Worm (Caenorhabditis elegans) whole organism, L1 larva: ENCODE data around the gene mlt-3.

ENCODE experiments used
- ama-1 ChIP-seq: fragments of 150-350 bp; optimal IDR thresholded peaks from 2 replicates; lab custom pipeline; 2014
- blmp-1 ChIP-seq: fragments of 150-350 bp; optimal IDR thresholded peaks from 2 replicates; lab custom pipeline; 2014; ENCODE audit warnings: missing biosample characterization, missing genetic modification characterization
- hlh-4 ChIP-seq: sonication (generic microtip); optimal IDR thresholded peaks from 2 replicates; lab custom pipeline; 2016; ENCODE audit warnings: mild to moderate bottlenecking, missing genetic modification characterization, missing compliant biosample characterization
- lin-15B ChIP-seq: fragments of 150-350 bp; sonication (generic microtip); optimal IDR thresholded peaks from 3 replicates; lab custom pipeline; 2014; ENCODE audit warnings: missing biosample characterization, missing genetic modification characterization
- nhr-76 ChIP-seq: sonication (generic microtip); optimal IDR thresholded peaks from 2 replicates; lab custom pipeline; 2017; ENCODE audit warnings: missing biosample characterization, missing genetic modification characterization
- snpc-4 ChIP-seq: fragments of 150-350 bp; optimal IDR thresholded peaks from 2 replicates; lab custom pipeline; 2014; ENCODE audit warnings: missing biosample characterization, missing genetic modification characterization
- swsn-7 ChIP-seq: sonication (generic microtip); optimal IDR thresholded peaks from 2 replicates; lab custom pipeline; 2016; ENCODE audit warnings: missing genetic modification characterization, missing compliant biosample characterization
- unc-62 ChIP-seq: fragments of 150-350 bp; optimal IDR thresholded peaks from 2 replicates; lab custom pipeline; 2014; ENCODE audit warnings: missing biosample characterization, missing genetic modification reagents, missing genetic modification characterization
- unc-86 ChIP-seq: sonication (generic microtip); optimal IDR thresholded peaks from 2 replicates; lab custom pipeline; 2016; ENCODE audit warnings: missing genetic modification characterization, missing compliant biosample characterization
- unc-98 ChIP-seq: fragments of 200-800 bp; sonication (Bioruptor generic); IDR thresholded peaks from 2 replicates; pipeline ENCODE4 v1.3.6; 2022; ENCODE audit warnings: missing genetic modification characterization, missing compliant biosample characterization
- zag-1 ChIP-seq: fragments of 150-350 bp; optimal IDR thresholded peaks from 2 replicates; lab custom pipeline; 2014; ENCODE audit warnings: missing biosample characterization, missing genetic modification characterization
- ztf-11 ChIP-seq, 2 experiments: sonication (generic microtip); optimal IDR thresholded peaks; 2 replicates each; lab custom pipeline; 2016 to 2017; ENCODE audit warnings: missing genetic modification characterization in 2 of 2, missing biosample characterization in 1 of 2, missing compliant biosample characterization in 1 of 2

DNA sequence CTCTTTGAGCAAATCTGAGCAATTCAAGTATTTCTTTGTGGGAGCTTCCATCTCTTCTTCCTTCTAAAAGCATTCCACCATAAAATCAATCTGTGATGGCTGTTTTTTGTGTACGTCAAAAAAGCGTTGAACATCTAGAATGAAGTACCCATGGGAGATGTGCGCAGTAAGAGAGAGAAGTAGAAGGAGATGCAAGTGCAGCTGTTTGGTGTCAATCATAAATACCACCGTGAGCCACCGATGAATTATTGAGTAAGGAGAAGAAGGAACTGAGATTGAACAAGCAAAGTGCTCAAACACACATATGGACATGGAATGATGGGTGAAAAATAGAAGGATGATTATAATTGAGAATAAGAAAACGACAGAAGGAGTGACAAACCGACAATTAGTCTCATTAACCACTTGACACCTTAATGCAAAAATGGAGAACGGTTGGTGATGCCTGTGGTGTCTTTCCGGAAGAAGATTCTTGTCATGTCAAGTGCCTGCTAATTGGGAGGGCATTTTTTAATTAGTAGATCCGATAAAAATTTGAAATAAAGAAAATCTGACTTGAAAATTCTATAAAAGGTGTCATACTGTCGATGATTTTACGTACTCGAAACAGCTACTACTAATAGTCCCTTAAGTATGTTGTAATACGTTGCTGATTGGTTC, 34.7 kb downstream of the mlt-3 start:
- TF ChIP-seq blmp-1 (tag; lab: Kevin White, UChicago) = no peak
- TF ChIP-seq swsn-7 (tag; lab: Kevin White, UChicago) = no peak
- no peak for TF ChIP-seq ama-1 (lab: Kevin White, UChicago)
- no peak for TF ChIP-seq ztf-11 (tag; optimal IDR thresholded peaks at IDR 0.05; lab: Kevin White, UChicago)
- no peak for TF ChIP-seq unc-98 (GFP tag; lab: Robert Waterston, UW)
- no peak for TF ChIP-seq hlh-4
- no peak for TF ChIP-seq unc-62
- no peak for TF ChIP-seq nhr-76 (tag; lab: Kevin White, UChicago)
- no peak for TF ChIP-seq snpc-4
- TF ChIP-seq zag-1 (tag; lab: Kevin White, UChicago) = no peak
- TF ChIP-seq lin-15B (tag; lab: Kevin White, UChicago) = no peak
- no peak for TF ChIP-seq unc-86
